Worm (Caenorhabditis elegans) whole organism, young adult: ENCODE results near the gene srsx-37.
"Not testable (repeated sequence)": the region's sequence is repeated elsewhere in the genome, so short reads cannot be mapped to it uniquely, and the experiment has no call there.

Experiments used
- F33H1.4 ChIP-seq: fragments of 200-800 bp; sonication (Bioruptor generic); IDR thresholded peaks from 2 replicates; pipeline ENCODE4 v1.3.6; 2022; ENCODE audit warnings: missing genetic modification reagents, missing genetic modification characterization, missing compliant biosample characterization
- Y53F4B.3 ChIP-seq: fragments of 200-800 bp; sonication (Bioruptor generic); IDR thresholded peaks from 2 replicates; pipeline ENCODE4 v1.3.6; 2022; ENCODE audit warnings: missing genetic modification reagents, missing genetic modification characterization, missing compliant biosample characterization

DNA sequence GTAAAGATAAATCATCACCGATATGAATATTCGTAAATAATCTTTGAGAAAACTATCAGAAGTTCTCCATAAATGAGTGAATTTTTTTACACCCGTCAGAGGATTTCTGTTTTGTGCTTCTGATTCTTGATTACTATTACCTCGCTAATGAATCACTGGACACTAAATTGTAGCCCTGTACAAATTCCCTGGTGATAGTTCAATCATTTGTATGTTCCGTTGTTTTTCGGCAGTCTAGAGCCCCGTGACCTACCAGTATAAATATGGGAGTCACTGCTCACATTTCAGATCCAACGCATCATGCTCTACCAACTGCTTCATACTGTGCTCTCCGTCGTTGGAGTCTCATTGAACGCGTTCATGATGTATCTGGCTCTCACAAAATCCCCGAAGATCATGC lies 8.6 kb downstream of the srsx-37 start, which contains the start of gene srd-28:
- not testable (repeated sequence) for TF ChIP-seq Y53F4B.3; F33H1.4 (GFP tag; lab: Robert Waterston, UW)
